Fruit fly (Drosophila melanogaster) whole organism, adult: Measurements from ENCODE around the gene RpL7.

ENCODE experiments used
- CG11617 ChIP-seq: fragments of 200-800 bp; sonication (Bioruptor generic); optimal IDR thresholded peaks from 2 replicates; lab custom pipeline; 2017; ENCODE audit warnings: mild to moderate bottlenecking, missing biosample characterization, missing genetic modification reagents, missing genetic modification characterization
- CG12768 ChIP-seq: fragments of 200-800 bp; sonication (Bioruptor generic); optimal IDR thresholded peaks from 2 replicates; lab custom pipeline; 2017; ENCODE audit warnings: missing biosample characterization, missing genetic modification characterization, mild to moderate bottlenecking, moderate library complexity, missing genetic modification reagents
- CG14711 ChIP-seq: fragments of 200-800 bp; sonication (Bioruptor generic); optimal IDR thresholded peaks from 2 replicates; lab custom pipeline; 2018; ENCODE audit warnings: missing biosample characterization, mild to moderate bottlenecking, missing genetic modification characterization, moderate library complexity
- CG1620 ChIP-seq: fragments of 200-800 bp; sonication (Bioruptor generic); optimal IDR thresholded peaks from 2 replicates; lab custom pipeline; 2016; ENCODE audit warnings: missing biosample characterization, missing genetic modification characterization
- CG33017 ChIP-seq: fragments of 200-800 bp; sonication (Bioruptor generic); optimal IDR thresholded peaks from 2 replicates; lab custom pipeline; 2018; ENCODE audit warnings: missing biosample characterization, mild to moderate bottlenecking, missing genetic modification characterization, moderate library complexity
- CG5204 ChIP-seq: fragments of 200-800 bp; sonication (Bioruptor generic); optimal IDR thresholded peaks from 2 replicates; lab custom pipeline; 2016; ENCODE audit warnings: missing biosample characterization, missing genetic modification characterization
- CG7045 ChIP-seq: fragments of 200-800 bp; sonication (Bioruptor generic); optimal IDR thresholded peaks from 2 replicates; lab custom pipeline; 2017; ENCODE audit warnings: missing biosample characterization, mild to moderate bottlenecking, missing genetic modification characterization
- Clk ChIP-seq: fragments of 200-800 bp; sonication (Bioruptor generic); optimal IDR thresholded peaks from 2 replicates; lab custom pipeline; 2017; ENCODE audit warnings: missing biosample characterization, missing genetic modification characterization
- Crg-1 ChIP-seq: fragments of 200-800 bp; sonication (Bioruptor generic); optimal IDR thresholded peaks from 2 replicates; lab custom pipeline; 2016; ENCODE audit warnings: missing biosample characterization, missing genetic modification characterization
- Hr96 ChIP-seq: fragments of 200-800 bp; sonication (Bioruptor generic); optimal IDR thresholded peaks from 2 replicates; lab custom pipeline; 2016; ENCODE audit warnings: missing biosample characterization, missing genetic modification characterization
- Mnt ChIP-seq: fragments of 200-800 bp; sonication (Bioruptor generic); optimal IDR thresholded peaks from 2 replicates; lab custom pipeline; 2016; ENCODE audit warnings: missing biosample characterization, mild to moderate bottlenecking, missing genetic modification characterization
- bab1 ChIP-seq: fragments of 200-800 bp; sonication (Bioruptor generic); optimal IDR thresholded peaks from 3 replicates; lab custom pipeline; 2019; ENCODE audit warnings: missing biosample characterization, mild to moderate bottlenecking, missing genetic modification characterization, moderate library complexity
- cic ChIP-seq: fragments of 200-800 bp; sonication (Bioruptor generic); optimal IDR thresholded peaks from 2 replicates; lab custom pipeline; 2017; ENCODE audit warnings: missing biosample characterization, mild to moderate bottlenecking, missing genetic modification characterization, moderate library complexity
- kay ChIP-seq: fragments of 200-800 bp; sonication (Bioruptor generic); peaks from one replicate; lab custom pipeline; 2016; ENCODE audit warnings: missing biosample characterization, missing genetic modification characterization, borderline replicate concordance
- ovo ChIP-seq: fragments of 200-800 bp; sonication (Bioruptor generic); optimal IDR thresholded peaks from 2 replicates; lab custom pipeline; 2016; ENCODE audit warnings: missing biosample characterization, missing genetic modification characterization
- pad ChIP-seq: fragments of 200-800 bp; sonication (Bioruptor generic); optimal IDR thresholded peaks from 3 replicates; lab custom pipeline; 2017; ENCODE audit warnings: missing biosample characterization, missing genetic modification characterization, mild to moderate bottlenecking, moderate library complexity, missing genetic modification reagents
- tj ChIP-seq: fragments of 200-800 bp; sonication (Bioruptor generic); optimal IDR thresholded peaks from 3 replicates; lab custom pipeline; 2017; ENCODE audit warnings: missing biosample characterization, mild to moderate bottlenecking, missing genetic modification characterization, moderate library complexity
- toe ChIP-seq: fragments of 200-800 bp; sonication (Bioruptor generic); optimal IDR thresholded peaks from 2 replicates; lab custom pipeline; 2016; ENCODE audit warnings: missing biosample characterization, missing genetic modification characterization

RpL7 gene

DNA sequence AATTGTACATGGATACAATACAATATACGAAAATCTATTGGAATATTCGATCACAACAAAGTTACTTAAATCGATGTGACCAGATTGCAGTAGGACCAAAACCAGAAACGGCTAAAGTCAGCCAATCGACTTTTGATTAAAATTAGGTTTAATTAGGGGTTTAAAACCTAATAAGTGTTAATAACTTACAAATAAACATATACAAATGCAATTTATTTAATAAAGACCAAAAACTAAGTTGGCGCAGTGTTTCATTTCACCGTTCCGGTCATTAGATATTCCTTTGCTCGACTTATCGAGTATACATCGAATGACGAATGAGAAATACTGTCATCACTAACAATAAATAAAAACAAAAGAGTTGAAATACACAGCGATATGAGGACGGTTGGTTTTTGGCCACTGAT is 49.6 kb downstream of the RpL7 start, which contains the start of the genes bsk and CG31717:
Gene bsk, minus strand, starts transcription at position 61 of the 407 bp plus-strand sequence.
Gene CG31717, plus strand, starts transcription at position 297 of the 407 bp plus-strand sequence.
- no peak for TF ChIP-seq toe (GFP tag; lab: Kevin White, UChicago)
- TF ChIP-seq CG14711 (tag; lab: Kevin White, UChicago): peak; percentile 25
- peak; percentile 51 for TF ChIP-seq bab1 (GFP tag; lab: Kevin White, UChicago)
- TF ChIP-seq Mnt (GFP tag; lab: Kevin White, UChicago): peak; percentile 30
- no peak for TF ChIP-seq CG5204 (GFP tag; lab: Kevin White, UChicago)
- TF ChIP-seq cic (GFP tag; lab: Kevin White, UChicago): peak; percentile 38
- TF ChIP-seq CG7045 (GFP tag; lab: Kevin White, UChicago): no peak
- no peak for TF ChIP-seq Crg-1 (GFP tag; lab: Kevin White, UChicago)
- TF ChIP-seq ovo (GFP tag; lab: Kevin White, UChicago): no peak
- TF ChIP-seq CG11617 (GFP tag; lab: Kevin White, UChicago): no peak
- no peak for TF ChIP-seq Hr96 (GFP tag; lab: Kevin White, UChicago)
- TF ChIP-seq Clk (GFP tag; lab: Kevin White, UChicago): no peak
- TF ChIP-seq tj (GFP tag; lab: Kevin White, UChicago): no peak
- peak; percentile 98 for TF ChIP-seq kay (GFP tag; lab: Kevin White, UChicago)
- TF ChIP-seq CG12768 (GFP tag; lab: Kevin White, UChicago): no peak
- TF ChIP-seq CG33017: no peak
- no peak for TF ChIP-seq pad (GFP tag; lab: Kevin White, UChicago)
- no peak for TF ChIP-seq CG1620 (GFP tag; lab: Kevin White, UChicago)

DNA sequence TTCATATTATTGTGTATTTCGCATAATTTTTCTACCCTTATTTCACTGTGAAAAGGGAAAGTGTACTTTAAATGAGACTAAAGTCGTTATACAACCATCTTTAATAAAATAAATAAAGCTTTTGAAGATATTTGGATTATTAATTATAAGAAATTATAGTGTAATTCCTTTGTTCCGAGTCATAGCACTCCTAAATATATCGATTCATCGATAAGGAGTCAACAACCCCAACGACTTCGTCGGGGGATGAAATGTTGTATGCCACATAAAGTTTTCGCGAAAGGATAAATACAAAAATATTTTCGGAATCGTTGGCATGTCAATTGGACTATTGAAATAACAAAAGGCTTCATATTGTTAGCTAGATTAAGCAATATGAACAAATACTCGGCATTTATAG is 50.8 kb downstream of the RpL7 start, which contains the start of gene Ror:
Gene Ror, plus strand, starts transcription at position 252 of the 400 bp plus-strand sequence.
- no peak for TF ChIP-seq CG12768 (GFP tag; lab: Kevin White, UChicago)
- TF ChIP-seq Mnt (GFP tag; lab: Kevin White, UChicago): no peak
- no peak for TF ChIP-seq Clk (GFP tag; lab: Kevin White, UChicago)
